Worm (Caenorhabditis elegans) whole organism, L1 larva: ENCODE results near the gene suca-1.

Experiments
- ama-1 ChIP-seq: fragments of 150-350 bp; optimal IDR thresholded peaks from 2 replicates; lab custom pipeline; 2014
- blmp-1 ChIP-seq: fragments of 150-350 bp; optimal IDR thresholded peaks from 2 replicates; lab custom pipeline; 2014; ENCODE audit warnings: missing biosample characterization, missing genetic modification characterization
- elt-3 ChIP-seq, 6 experiments: fragments of 150-350 bp in 1 of 6; sonication (generic microtip); optimal IDR thresholded peaks; 2 replicates each; lab custom pipeline; 2017 to 2018; ENCODE audit warnings: missing biosample characterization in 6 of 6, missing genetic modification characterization in 6 of 6, inconsistent platforms in 1 of 6
- hpl-2 ChIP-seq: fragments of 150-350 bp; optimal IDR thresholded peaks from 2 replicates; lab custom pipeline; 2014; ENCODE audit warnings: missing biosample characterization, missing genetic modification reagents, missing genetic modification characterization
- mdl-1 ChIP-seq, 2 experiments: fragments of 150-350 bp; optimal IDR thresholded peaks; 2 replicates each; lab custom pipeline; 2014 to 2017; ENCODE audit warnings: missing biosample characterization in 2 of 2, missing genetic modification characterization in 2 of 2, inconsistent platforms in 1 of 2
- mef-2 ChIP-seq: fragments of 150-350 bp; optimal IDR thresholded peaks from 2 replicates; lab custom pipeline; 2014; ENCODE audit warnings: missing biosample characterization, missing genetic modification characterization
- nhr-20 ChIP-seq: sonication (generic microtip); optimal IDR thresholded peaks from 2 replicates; lab custom pipeline; 2016; ENCODE audit warnings: mild to moderate bottlenecking, missing genetic modification characterization, missing compliant biosample characterization
- nhr-47 ChIP-seq: sonication (generic microtip); optimal IDR thresholded peaks from 2 replicates; lab custom pipeline; 2016; ENCODE audit warnings: mild to moderate bottlenecking, missing genetic modification characterization, moderate library complexity, missing compliant biosample characterization
- nhr-76 ChIP-seq: sonication (generic microtip); optimal IDR thresholded peaks from 2 replicates; lab custom pipeline; 2017; ENCODE audit warnings: missing biosample characterization, missing genetic modification characterization
- nhr-85 ChIP-seq: sonication (generic microtip); peaks from one replicate; lab custom pipeline; 2016; ENCODE audit warnings: missing genetic modification characterization, inconsistent platforms, missing compliant biosample characterization
- pax-3 ChIP-seq: fragments of 200-800 bp; sonication (Bioruptor generic); optimal IDR thresholded peaks from 2 replicates; lab custom pipeline; 2018; ENCODE audit warnings: mild to moderate bottlenecking, missing genetic modification characterization, moderate library complexity, missing compliant biosample characterization
- skn-1 ChIP-seq: fragments of 150-350 bp; optimal IDR thresholded peaks from 2 replicates; lab custom pipeline; 2014; ENCODE audit warnings: missing biosample characterization, missing genetic modification characterization
- snu-23 ChIP-seq: sonication (generic microtip); optimal IDR thresholded peaks from 2 replicates; lab custom pipeline; 2016; ENCODE audit warnings: missing genetic modification characterization, missing compliant biosample characterization
- sptf-1 ChIP-seq: fragments of 150-350 bp; optimal IDR thresholded peaks from 2 replicates; lab custom pipeline; 2014; ENCODE audit warnings: missing biosample characterization, missing genetic modification characterization

suca-1 gene

ce11 chrX:10851735-10852134 lies 48.2 kb downstream of the suca-1 start:
- no peak for TF ChIP-seq nhr-85
- no peak for TF ChIP-seq sptf-1
- no peak for TF ChIP-seq blmp-1 (tag; lab: Kevin White, UChicago)
- no peak for TF ChIP-seq nhr-47 (tag; lab: Kevin White, UChicago)
- no peak for TF ChIP-seq skn-1 (tag; lab: Kevin White, UChicago)
- TF ChIP-seq elt-3 (tag; optimal IDR thresholded peaks at IDR 0.05; lab: Kevin White, UChicago), result no peak

DNA sequence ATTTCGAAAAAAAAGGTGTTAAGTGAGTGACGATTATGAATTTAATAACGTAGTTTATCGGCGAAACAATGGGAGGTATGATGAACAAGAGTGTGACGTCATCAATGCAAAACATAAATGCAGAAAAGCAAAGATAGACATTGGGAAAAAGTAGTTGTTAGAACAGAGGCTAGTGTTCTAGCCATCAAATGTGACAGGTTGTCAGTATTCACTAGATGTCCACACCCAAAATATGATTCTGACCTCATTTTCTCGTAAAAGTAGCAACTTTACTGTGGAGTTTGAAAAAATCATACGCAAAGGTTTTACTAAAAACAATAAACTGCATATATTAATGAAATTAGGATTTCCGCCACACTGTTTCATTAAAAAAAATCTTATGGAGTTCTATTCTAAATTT lies 48.7 kb downstream of the suca-1 start:
- TF ChIP-seq snu-23 (GFP tag; lab: Kevin White, UChicago) (no peak), nhr-20 (tag; lab: Kevin White, UChicago) (no peak), ama-1 (lab: Kevin White, UChicago) (no peak), mef-2 (tag; lab: Kevin White, UChicago) (no peak), nhr-76 (tag; lab: Kevin White, UChicago) (no peak), hpl-2 (GFP tag; lab: Kevin White, UChicago) (no peak), pax-3 (tag; lab: Kevin White, UChicago) (no peak), mdl-1 (tag; optimal IDR thresholded peaks at IDR 0.05; lab: Kevin White, UChicago) (no peak)
